Worm (Caenorhabditis elegans) whole organism, L1 larva: ENCODE results near the gene K07D4.5.

Experiments used
- irx-1 ChIP-seq: sonication (generic microtip); optimal IDR thresholded peaks from 2 replicates; lab custom pipeline; 2016; ENCODE audit warnings: missing genetic modification characterization, missing compliant biosample characterization
- isw-1 ChIP-seq: fragments of 200-800 bp; sonication (Bioruptor generic); IDR thresholded peaks from 2 replicates; pipeline ENCODE4 v1.3.6; 2022; ENCODE audit warnings: missing genetic modification characterization, missing compliant biosample characterization
- lin-35 ChIP-seq, 2 experiments: fragments of 150-350 bp; optimal IDR thresholded peaks; 2 replicates each; lab custom pipeline; 2014; ENCODE audit warnings: missing biosample characterization in 2 of 2, missing genetic modification characterization in 2 of 2, missing genetic modification reagents in 2 of 2
- lin-39 ChIP-seq: fragments of 150-350 bp; optimal IDR thresholded peaks from 2 replicates; lab custom pipeline; 2014; ENCODE audit warnings: missing biosample characterization, missing genetic modification reagents, missing genetic modification characterization
- lir-3 ChIP-seq: sonication (generic microtip); optimal IDR thresholded peaks from 2 replicates; lab custom pipeline; 2016; ENCODE audit warnings: mild to moderate bottlenecking, missing genetic modification characterization, moderate library complexity, missing compliant biosample characterization; ENCODE audit not compliant: poor library complexity
- nhr-28 ChIP-seq: fragments of 150-350 bp; optimal IDR thresholded peaks from 2 replicates; lab custom pipeline; 2014; ENCODE audit warnings: missing biosample characterization, missing genetic modification characterization
- nhr-90 ChIP-seq: sonication (generic microtip); optimal IDR thresholded peaks from 2 replicates; lab custom pipeline; 2016; ENCODE audit warnings: mild to moderate bottlenecking, missing genetic modification characterization, missing compliant biosample characterization; ENCODE audit not compliant: poor library complexity
- pag-3 ChIP-seq: sonication (generic microtip); optimal IDR thresholded peaks from 2 replicates; lab custom pipeline; 2017; ENCODE audit warnings: missing genetic modification characterization, mild to moderate bottlenecking, missing compliant biosample characterization, antibody characterized with exemption, borderline replicate concordance; ENCODE audit not compliant: insufficient read depth
- tlp-1 ChIP-seq: fragments of 150-350 bp; optimal IDR thresholded peaks from 2 replicates; lab custom pipeline; 2014; ENCODE audit warnings: missing biosample characterization, missing genetic modification characterization

DNA sequence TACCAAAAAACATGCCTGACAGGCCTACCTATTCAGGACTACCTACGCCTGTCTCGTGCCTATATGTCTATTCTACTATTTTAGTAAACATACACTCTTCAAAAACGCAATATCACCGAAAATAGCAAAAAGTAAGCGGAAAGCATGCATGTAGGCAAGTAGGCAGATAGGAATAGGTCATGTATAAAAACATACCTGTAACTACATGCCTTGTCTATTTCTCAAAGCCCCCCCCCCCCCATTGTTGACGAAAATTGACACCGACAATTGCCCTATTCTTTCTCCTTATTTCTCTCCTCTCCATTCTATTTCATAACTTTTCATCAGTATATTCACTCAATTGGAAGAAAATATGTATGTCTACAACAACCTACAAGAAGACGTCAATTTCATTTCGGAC, 47.2 kb downstream of the K07D4.5 start:
- no peak for TF ChIP-seq lin-35 (GFP tag; optimal IDR thresholded peaks at IDR 0.05; lab: Kevin White, UChicago)
- TF ChIP-seq nhr-90 (tag; lab: Kevin White, UChicago) = no peak
- no peak for TF ChIP-seq lin-39 (tag; lab: Kevin White, UChicago)
- TF ChIP-seq tlp-1 = no peak
- no peak for TF ChIP-seq lir-3 (tag; lab: Kevin White, UChicago)
- TF ChIP-seq nhr-28 = no peak
- no peak for TF ChIP-seq irx-1 (tag; lab: Kevin White, UChicago)
- TF ChIP-seq isw-1 (GFP tag; lab: Robert Waterston, UW) = no peak
- TF ChIP-seq pag-3 (tag; lab: Kevin White, UChicago) = no peak
